Worm (Caenorhabditis elegans): ENCODE data around the gene plc-1.

The plc-1 gene

ce11 chrX:10859622-10860021, 21.2 kb upstream of the plc-1 start:
- TF ChIP-seq F13H6.1 (tag; optimal IDR thresholded peaks at IDR 0.05) (no peak), snpc-4 (tag; optimal IDR thresholded peaks at IDR 0.05) (no peak), ztf-1 (GFP tag; conservative IDR thresholded peaks at IDR 0.05) (no peak), nhr-11 (tag; optimal IDR thresholded peaks at IDR 0.05) (no peak), R02D3.7 (tag; optimal IDR thresholded peaks at IDR 0.05) (no peak), egl-27 (tag; optimal IDR thresholded peaks at IDR 0.05) (no peak)

DNA sequence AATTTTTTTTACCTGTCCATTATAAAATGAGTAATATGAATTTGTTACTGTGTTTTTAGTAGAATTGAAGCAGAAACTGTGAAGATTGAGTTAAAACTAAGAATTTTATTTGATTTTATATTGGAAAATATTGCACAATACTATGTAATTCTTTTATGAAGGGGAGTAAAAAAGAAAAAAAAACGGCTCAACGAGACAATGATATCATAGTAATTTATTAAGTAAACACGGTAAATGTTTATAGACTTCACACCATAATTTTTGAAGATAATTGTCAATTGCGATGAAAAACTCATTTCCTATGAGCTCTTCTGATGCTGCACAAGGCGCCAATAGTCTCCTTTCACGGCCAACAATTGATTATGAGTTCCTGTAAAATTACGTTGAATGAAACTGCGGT, 20.8 kb upstream of the plc-1 start, which contains the start of gene pgp-5:
Gene pgp-5 (minus strand): TSS at position 87 of the 400 bp plus-strand sequence.
- TF ChIP-seq lin-13 (GFP tag; optimal IDR thresholded peaks at IDR 0.05) (no peak), unc-62 (GFP tag; optimal IDR thresholded peaks at IDR 0.05) (no peak), nhr-12 (tag; optimal IDR thresholded peaks at IDR 0.05) (no peak), unc-39 (tag; optimal IDR thresholded peaks at IDR 0.05) (no peak), ceh-82 (tag; optimal IDR thresholded peaks at IDR 0.05) (no peak), peb-1 (tag; optimal IDR thresholded peaks at IDR 0.05) (no peak), sma-9 (GFP tag; optimal IDR thresholded peaks at IDR 0.05) (no peak), sma-9 (tag; optimal IDR thresholded peaks at IDR 0.05) (no peak), lin-11 (tag; optimal IDR thresholded peaks at IDR 0.05) (no peak), nhr-237 (tag; optimal IDR thresholded peaks at IDR 0.05) (no peak), skn-1 (tag; optimal IDR thresholded peaks at IDR 0.05) (no peak)

- TF ChIP-seq nhr-23 (tag; optimal IDR thresholded peaks at IDR 0.05): no peak
- peak; percentile 63 for TF ChIP-seq F13H6.1 (tag; optimal IDR thresholded peaks at IDR 0.05)
- peak; percentile 8 for TF ChIP-seq mab-5 (tag; optimal IDR thresholded peaks at IDR 0.05)
- TF ChIP-seq C34F6.9 (tag; optimal IDR thresholded peaks at IDR 0.05): peak; percentile 19
- TF ChIP-seq nhr-129 (tag; optimal IDR thresholded peaks at IDR 0.05): peak; percentile 67
- TF ChIP-seq alr-1 (tag; optimal IDR thresholded peaks at IDR 0.05): no peak
- peak; percentile 38 for TF ChIP-seq sma-9 (GFP tag; optimal IDR thresholded peaks at IDR 0.05)
- no peak for TF ChIP-seq sma-9 (tag; optimal IDR thresholded peaks at IDR 0.05)
These were observed 14.8 kb upstream of the plc-1 start for ce11 chrX:10853271-10853670.

ce11 chrX:10851735-10852134, 13.3 kb upstream of the plc-1 start:
- TF ChIP-seq lin-13 (GFP tag; optimal IDR thresholded peaks at IDR 0.05) (no peak), nhr-129 (tag; optimal IDR thresholded peaks at IDR 0.05) (no peak), unc-55 (GFP tag; optimal IDR thresholded peaks at IDR 0.05) (no peak), nhr-10 (tag; optimal IDR thresholded peaks at IDR 0.05) (no peak), nhr-77 (tag; optimal IDR thresholded peaks at IDR 0.05) (no peak), R02D3.7 (tag; optimal IDR thresholded peaks at IDR 0.05) (no peak), ceh-82 (tag; optimal IDR thresholded peaks at IDR 0.05) (no peak), alr-1 (tag; optimal IDR thresholded peaks at IDR 0.05) (no peak), aly-2 (tag; optimal IDR thresholded peaks at IDR 0.05) (no peak), unc-39 (tag; optimal IDR thresholded peaks at IDR 0.05) (no peak), dmd-4 (tag; optimal IDR thresholded peaks at IDR 0.05) (no peak)

ce11 chrX:10851202-10851601, 12.8 kb upstream of the plc-1 start:
- TF ChIP-seq ztf-1 (GFP tag; conservative IDR thresholded peaks at IDR 0.05) (no peak), unc-39 (tag; optimal IDR thresholded peaks at IDR 0.05) (no peak), ztf-4 (tag; optimal IDR thresholded peaks at IDR 0.05) (no peak), zag-1 (tag; optimal IDR thresholded peaks at IDR 0.05) (no peak), alr-1 (tag; optimal IDR thresholded peaks at IDR 0.05) (no peak), mdl-1 (tag; optimal IDR thresholded peaks at IDR 0.05) (no peak), nhr-237 (tag; optimal IDR thresholded peaks at IDR 0.05) (no peak), sma-9 (GFP tag; optimal IDR thresholded peaks at IDR 0.05) (no peak), sma-9 (tag; optimal IDR thresholded peaks at IDR 0.05) (no peak), mab-5 (tag; optimal IDR thresholded peaks at IDR 0.05) (no peak), nhr-77 (tag; optimal IDR thresholded peaks at IDR 0.05) (no peak), ceh-82 (tag; optimal IDR thresholded peaks at IDR 0.05) (no peak)

ce11 chrX:10846898-10847297, 8.4 kb upstream of the plc-1 start:
- TF ChIP-seq ztf-11 (tag; optimal IDR thresholded peaks at IDR 0.05) (no peak), nhr-21 (tag; optimal IDR thresholded peaks at IDR 0.05) (no peak), fos-1 (tag; optimal IDR thresholded peaks at IDR 0.05) (no peak), ceh-82 (tag; optimal IDR thresholded peaks at IDR 0.05) (no peak), egl-27 (tag; optimal IDR thresholded peaks at IDR 0.05) (no peak), alr-1 (tag; optimal IDR thresholded peaks at IDR 0.05) (no peak), crh-2 (tag; optimal IDR thresholded peaks at IDR 0.05) (no peak), ztf-4 (tag; optimal IDR thresholded peaks at IDR 0.05) (no peak), nhr-25 (tag; optimal IDR thresholded peaks at IDR 0.05) (no peak), mab-5 (tag; optimal IDR thresholded peaks at IDR 0.05) (no peak), unc-55 (GFP tag; optimal IDR thresholded peaks at IDR 0.05) (no peak), elt-3 (tag; optimal IDR thresholded peaks at IDR 0.05) (no peak), nhr-77 (tag; optimal IDR thresholded peaks at IDR 0.05) (no peak)
